Worm (Caenorhabditis elegans) whole organism, L1 larva: ENCODE results near the gene B0281.4.
A peak's percentile ranks its signal among the peaks of the same experiment; 100 is the strongest.

Experiments used
- F16B12.6 ChIP-seq: fragments of 150-350 bp; optimal IDR thresholded peaks from 2 replicates; lab custom pipeline; 2014; ENCODE audit warnings: missing biosample characterization, missing genetic modification characterization
- alr-1 ChIP-seq: fragments of 200-800 bp; sonication (Bioruptor generic); optimal IDR thresholded peaks from 2 replicates; lab custom pipeline; 2018; ENCODE audit warnings: borderline replicate concordance, mild to moderate bottlenecking, missing genetic modification characterization, missing compliant biosample characterization
- ceh-63 ChIP-seq: fragments of 200-800 bp; sonication (Bioruptor generic); optimal IDR thresholded peaks from 2 replicates; lab custom pipeline; 2018; ENCODE audit warnings: mild to moderate bottlenecking, missing genetic modification characterization, missing compliant biosample characterization
- ceh-82 ChIP-seq, 3 experiments: fragments of 150-350 bp in 1 of 3; sonication (generic microtip) in 2 of 3; optimal IDR thresholded peaks; 2 replicates each; lab custom pipeline; 2014 to 2017; ENCODE audit warnings: missing biosample characterization in 3 of 3, missing genetic modification characterization in 3 of 3
- dpl-1 ChIP-seq, 3 experiments: fragments of 150-350 bp in 2 of 3; sonication (generic microtip) in 1 of 3; optimal IDR thresholded peaks; 2 replicates each; lab custom pipeline; 2014 to 2017; ENCODE audit warnings: missing biosample characterization in 3 of 3, missing genetic modification characterization in 3 of 3, missing genetic modification reagents in 3 of 3
- dsc-1 ChIP-seq: sonication (generic microtip); optimal IDR thresholded peaks from 2 replicates; lab custom pipeline; 2016; ENCODE audit warnings: mild to moderate bottlenecking, missing genetic modification characterization, missing compliant biosample characterization
- efl-1 ChIP-seq, 4 experiments: fragments of 150-350 bp; optimal IDR thresholded peaks in 3 of 4; peaks in 1 of 4; 1 replicate in 1 of 4; 2 replicates in 3 of 4; lab custom pipeline; 2014; ENCODE audit warnings: missing biosample characterization in 2 of 4, missing genetic modification characterization in 2 of 4, missing genetic modification reagents in 2 of 4
- elt-2 ChIP-seq: sonication (generic microtip); optimal IDR thresholded peaks from 2 replicates; lab custom pipeline; 2016; ENCODE audit warnings: missing genetic modification characterization, mild to moderate bottlenecking, inconsistent platforms, missing compliant biosample characterization, missing genetic modification reagents
- fkh-10 ChIP-seq: sonication (generic microtip); optimal IDR thresholded peaks from 2 replicates; lab custom pipeline; 2017; ENCODE audit warnings: missing biosample characterization, missing genetic modification reagents, missing genetic modification characterization
- fos-1 ChIP-seq: fragments of 150-350 bp; optimal IDR thresholded peaks from 2 replicates; lab custom pipeline; 2014; ENCODE audit warnings: missing biosample characterization, missing genetic modification characterization
- hlh-4 ChIP-seq: sonication (generic microtip); optimal IDR thresholded peaks from 2 replicates; lab custom pipeline; 2016; ENCODE audit warnings: mild to moderate bottlenecking, missing genetic modification characterization, missing compliant biosample characterization
- isw-1 ChIP-seq: fragments of 200-800 bp; sonication (Bioruptor generic); IDR thresholded peaks from 2 replicates; pipeline ENCODE4 v1.3.6; 2022; ENCODE audit warnings: missing genetic modification characterization, missing compliant biosample characterization
- lin-14 ChIP-seq: fragments of 200-800 bp; sonication (Bioruptor generic); optimal IDR thresholded peaks from 2 replicates; lab custom pipeline; 2018; ENCODE audit warnings: mild to moderate bottlenecking, missing genetic modification characterization, moderate library complexity, missing compliant biosample characterization
- lin-39 ChIP-seq: fragments of 150-350 bp; optimal IDR thresholded peaks from 2 replicates; lab custom pipeline; 2014; ENCODE audit warnings: missing biosample characterization, missing genetic modification reagents, missing genetic modification characterization
- nhr-19 ChIP-seq: fragments of 200-800 bp; sonication (Bioruptor generic); conservative IDR thresholded peaks from 2 replicates; pipeline ENCODE4 v1.3.6; 2022; ENCODE audit warnings: missing genetic modification characterization, missing compliant biosample characterization
- nhr-20 ChIP-seq: sonication (generic microtip); optimal IDR thresholded peaks from 2 replicates; lab custom pipeline; 2016; ENCODE audit warnings: mild to moderate bottlenecking, missing genetic modification characterization, missing compliant biosample characterization
- nhr-237 ChIP-seq: fragments of 150-350 bp; optimal IDR thresholded peaks from 2 replicates; lab custom pipeline; 2014; ENCODE audit warnings: missing biosample characterization, missing genetic modification characterization
- nhr-28 ChIP-seq: fragments of 150-350 bp; optimal IDR thresholded peaks from 2 replicates; lab custom pipeline; 2014; ENCODE audit warnings: missing biosample characterization, missing genetic modification characterization
- nhr-76 ChIP-seq: sonication (generic microtip); optimal IDR thresholded peaks from 2 replicates; lab custom pipeline; 2017; ENCODE audit warnings: missing biosample characterization, missing genetic modification characterization
- nhr-77 ChIP-seq: fragments of 150-350 bp; optimal IDR thresholded peaks from 2 replicates; lab custom pipeline; 2014; ENCODE audit warnings: missing biosample characterization, missing genetic modification characterization
- nhr-84 ChIP-seq: sonication (generic microtip); optimal IDR thresholded peaks from 2 replicates; lab custom pipeline; 2017; ENCODE audit warnings: missing biosample characterization, missing genetic modification characterization
- pax-3 ChIP-seq: fragments of 200-800 bp; sonication (Bioruptor generic); optimal IDR thresholded peaks from 2 replicates; lab custom pipeline; 2018; ENCODE audit warnings: mild to moderate bottlenecking, missing genetic modification characterization, moderate library complexity, missing compliant biosample characterization
- pqm-1 ChIP-seq: sonication (generic microtip); optimal IDR thresholded peaks from 3 replicates; lab custom pipeline; 2017; ENCODE audit warnings: missing biosample characterization, missing genetic modification characterization
- rnt-1 ChIP-seq: sonication (generic microtip); optimal IDR thresholded peaks from 2 replicates; lab custom pipeline; 2016; ENCODE audit warnings: mild to moderate bottlenecking, missing genetic modification characterization, moderate library complexity, missing compliant biosample characterization
- sptf-1 ChIP-seq: fragments of 150-350 bp; optimal IDR thresholded peaks from 2 replicates; lab custom pipeline; 2014; ENCODE audit warnings: missing biosample characterization, missing genetic modification characterization
- tbx-2 ChIP-seq: sonication (generic microtip); optimal IDR thresholded peaks from 2 replicates; lab custom pipeline; 2016; ENCODE audit warnings: missing genetic modification characterization, missing compliant biosample characterization
- tlp-1 ChIP-seq: fragments of 150-350 bp; optimal IDR thresholded peaks from 2 replicates; lab custom pipeline; 2014; ENCODE audit warnings: missing biosample characterization, missing genetic modification characterization
- unc-130 ChIP-seq: fragments of 150-350 bp; optimal IDR thresholded peaks from 2 replicates; lab custom pipeline; 2017; ENCODE audit warnings: missing biosample characterization, missing genetic modification characterization, inconsistent platforms
- unc-30 ChIP-seq: sonication (generic microtip); optimal IDR thresholded peaks from 2 replicates; lab custom pipeline; 2017; ENCODE audit warnings: missing biosample characterization, missing genetic modification characterization
- unc-98 ChIP-seq: fragments of 200-800 bp; sonication (Bioruptor generic); IDR thresholded peaks from 2 replicates; pipeline ENCODE4 v1.3.6; 2022; ENCODE audit warnings: missing genetic modification characterization, missing compliant biosample characterization
- xbp-1 ChIP-seq: sonication (generic microtip); optimal IDR thresholded peaks from 2 replicates; lab custom pipeline; 2016; ENCODE audit warnings: missing genetic modification characterization, missing compliant biosample characterization
- zip-4 ChIP-seq: fragments of 200-800 bp; sonication (Bioruptor generic); optimal IDR thresholded peaks from 2 replicates; lab custom pipeline; 2018; ENCODE audit warnings: mild to moderate bottlenecking, missing genetic modification characterization, moderate library complexity, missing compliant biosample characterization
- ztf-4 ChIP-seq: fragments of 150-350 bp; optimal IDR thresholded peaks from 2 replicates; lab custom pipeline; 2014; ENCODE audit warnings: missing biosample characterization, missing genetic modification characterization

B0281.4 gene

ce11 chrII:2317883-2318357 lies 19.3 kb upstream of the B0281.4 start, which contains the start of the genes ZK1240.5 and ZK1240.9:
TSS of gene ZK1240.5 (minus strand) at chrII:2317933.
TSS of gene ZK1240.9 (plus strand) at chrII:2318189.
- TF ChIP-seq efl-1 (optimal IDR thresholded peaks at IDR 0.05; lab: Kevin White, UChicago) (no peak), efl-1 (GFP tag; optimal IDR thresholded peaks at IDR 0.05 in 1 of 2; lab: Kevin White, UChicago) (peak in 1 of 2 experiments; percentile 79), nhr-76 (tag; lab: Kevin White, UChicago) (no peak), xbp-1 (no peak), elt-2 (peak; percentile 35)
- TF ChIP-seq, all 84 proteins: peak for 2

- TF ChIP-seq dpl-1 (GFP tag; optimal IDR thresholded peaks at IDR 0.05; lab: Kevin White, UChicago), result no peak
- no peak for TF ChIP-seq hlh-4
- no peak for TF ChIP-seq ztf-4
- no peak for TF ChIP-seq tbx-2 (tag; lab: Kevin White, UChicago)
- no peak for TF ChIP-seq lin-39
- no peak for TF ChIP-seq rnt-1 (tag; lab: Kevin White, UChicago)
- no peak for TF ChIP-seq nhr-20 (tag; lab: Kevin White, UChicago)
- TF ChIP-seq tlp-1 (tag; lab: Kevin White, UChicago), result no peak
- no peak for TF ChIP-seq fkh-10 (GFP tag; lab: Kevin White, UChicago)
- no peak for TF ChIP-seq fos-1 (tag; lab: Kevin White, UChicago)
- TF ChIP-seq isw-1, result no peak
- TF ChIP-seq dsc-1 (tag; lab: Kevin White, UChicago), result no peak
- TF ChIP-seq nhr-28 (tag; lab: Kevin White, UChicago), result no peak
- no peak for TF ChIP-seq unc-130 (tag; lab: Kevin White, UChicago)
These were observed 14.1 kb upstream of the B0281.4 start, which contains the start of the genes trim-21 and B0281.1 for ce11 chrII:2312747-2313146. TSS of gene trim-21 (minus strand) at chrII:2312847. TSS of gene B0281.1 (plus strand) at chrII:2313067.

ce11 chrII:2306741-2307140 lies 8.1 kb upstream of the B0281.4 start, which contains the start of gene B0281.3:
TSS of gene B0281.3 (plus strand) at chrII:2307041.
- TF ChIP-seq hlh-4 (no peak), pqm-1 (tag; lab: Kevin White, UChicago) (no peak), lin-14 (GFP tag; lab: Kevin White, UChicago) (no peak), zip-4 (GFP tag; lab: Kevin White, UChicago) (no peak), pax-3 (tag; lab: Kevin White, UChicago) (no peak)

- TF ChIP-seq efl-1 (optimal IDR thresholded peaks at IDR 0.05; lab: Kevin White, UChicago), result no peak
- peak in 1 of 2 experiments; percentile 85 for TF ChIP-seq efl-1 (GFP tag; optimal IDR thresholded peaks at IDR 0.05 in 1 of 2; lab: Kevin White, UChicago)
- peak; percentile 58 for TF ChIP-seq elt-2
- no peak for TF ChIP-seq nhr-84 (tag; lab: Kevin White, UChicago)
- TF ChIP-seq ceh-63 (GFP tag; lab: Kevin White, UChicago), result no peak
- no peak for TF ChIP-seq nhr-237 (tag; lab: Kevin White, UChicago)
- TF ChIP-seq alr-1, result no peak
- TF ChIP-seq F16B12.6 (tag; lab: Kevin White, UChicago), result no peak
- no peak for TF ChIP-seq unc-98 (GFP tag; lab: Robert Waterston, UW)
- no peak for TF ChIP-seq ztf-4
- TF ChIP-seq ceh-82 (tag; optimal IDR thresholded peaks at IDR 0.05; lab: Kevin White, UChicago), result no peak
These were observed 6.9 kb upstream of the B0281.4 start for ce11 chrII:2305507-2305906.

ce11 chrII:2304575-2304974 lies 5.9 kb upstream of the B0281.4 start:
- TF ChIP-seq unc-30 (tag; lab: Kevin White, UChicago) (no peak), sptf-1 (no peak), pqm-1 (tag; lab: Kevin White, UChicago) (no peak), nhr-19 (GFP tag; lab: Robert Waterston, UW) (no peak)

ce11 chrII:2302330-2302729 lies 3.7 kb upstream of the B0281.4 start, which contains the start of gene B0281.6:
TSS of gene B0281.6 (minus strand) at chrII:2302430.
- no peak for TF ChIP-seq nhr-77 (tag; lab: Kevin White, UChicago)
- TF ChIP-seq efl-1 (optimal IDR thresholded peaks at IDR 0.05; lab: Kevin White, UChicago), result no peak
- peak in 1 of 2 experiments; percentile 22 for TF ChIP-seq efl-1 (GFP tag; optimal IDR thresholded peaks at IDR 0.05 in 1 of 2; lab: Kevin White, UChicago)
